Fruit fly (Drosophila melanogaster) whole organism, embryonic: Measurements from ENCODE around the gene CG43689.

Experiments
- ATbp ChIP-seq: fragments of 200-800 bp; sonication (Bioruptor generic); optimal IDR thresholded peaks from 2 replicates; lab custom pipeline; 2017; ENCODE audit warnings: missing biosample characterization, mild to moderate bottlenecking, missing genetic modification characterization, missing genetic modification reagents
- Aef1 ChIP-seq: fragments of 200-800 bp; sonication (Bioruptor generic); IDR thresholded peaks from 3 replicates; pipeline ENCODE4 v1.3.6; 2022; ENCODE audit warnings: missing biosample characterization, missing genetic modification characterization
- CG10366 ChIP-seq: fragments of 200-800 bp; sonication (Bioruptor generic); IDR thresholded peaks from 2 replicates; pipeline ENCODE4 v1.3.6; 2022; ENCODE audit warnings: missing biosample characterization, missing genetic modification characterization
- CG11504 ChIP-seq: fragments of 200-800 bp; sonication (Bioruptor generic); optimal IDR thresholded peaks from 3 replicates; lab custom pipeline; 2019; ENCODE audit warnings: missing biosample characterization, mild to moderate bottlenecking, missing genetic modification characterization, moderate library complexity
- CG11696 ChIP-seq: fragments of 200-800 bp; sonication (Bioruptor generic); IDR thresholded peaks from 2 replicates; pipeline ENCODE4 v1.3.6; 2022; ENCODE audit warnings: missing biosample characterization, missing genetic modification characterization
- CG12071 ChIP-seq: fragments of 200-800 bp; sonication (Bioruptor generic); optimal IDR thresholded peaks from 3 replicates; lab custom pipeline; 2018; ENCODE audit warnings: missing biosample characterization, mild to moderate bottlenecking, missing genetic modification characterization
- CG13424 ChIP-seq: fragments of 200-800 bp; sonication (Bioruptor generic); optimal IDR thresholded peaks from 2 replicates; lab custom pipeline; 2019; ENCODE audit warnings: missing biosample characterization, mild to moderate bottlenecking, missing genetic modification characterization, moderate library complexity
- CG15514 ChIP-seq: fragments of 200-800 bp; sonication (Bioruptor generic); optimal IDR thresholded peaks from 3 replicates; lab custom pipeline; 2017; ENCODE audit warnings: missing biosample characterization, missing genetic modification characterization, mild to moderate bottlenecking, moderate library complexity, missing genetic modification reagents
- CG1603 ChIP-seq: fragments of 200-800 bp; sonication (Bioruptor generic); optimal IDR thresholded peaks from 2 replicates; lab custom pipeline; 2019; ENCODE audit warnings: missing biosample characterization, mild to moderate bottlenecking, missing genetic modification characterization, moderate library complexity
- CG16779 ChIP-seq: fragments of 200-800 bp; sonication (Bioruptor generic); IDR thresholded peaks from 2 replicates; pipeline ENCODE4 v1.3.6; 2022; ENCODE audit warnings: missing biosample characterization, missing genetic modification characterization
- CG18599 ChIP-seq: fragments of 200-800 bp; sonication (Bioruptor generic); optimal IDR thresholded peaks from 3 replicates; lab custom pipeline; 2017; ENCODE audit warnings: missing biosample characterization, missing genetic modification characterization, mild to moderate bottlenecking, moderate library complexity, missing genetic modification reagents
- CG2120 ChIP-seq: fragments of 200-800 bp; sonication (Bioruptor generic); optimal IDR thresholded peaks from 3 replicates; lab custom pipeline; 2016; ENCODE audit warnings: missing biosample characterization, missing genetic modification characterization
- CG3281 ChIP-seq: fragments of 200-800 bp; sonication (Bioruptor generic); optimal IDR thresholded peaks from 3 replicates; lab custom pipeline; 2017; ENCODE audit warnings: missing biosample characterization, mild to moderate bottlenecking, missing genetic modification characterization
- CG33213 ChIP-seq: fragments of 200-800 bp; sonication (Bioruptor generic); optimal IDR thresholded peaks from 3 replicates; lab custom pipeline; 2016; ENCODE audit warnings: missing biosample characterization, missing genetic modification characterization
- CG4328 ChIP-seq: fragments of 200-800 bp; sonication (Bioruptor generic); optimal IDR thresholded peaks from 3 replicates; lab custom pipeline; 2017; ENCODE audit warnings: missing biosample characterization, missing genetic modification reagents, missing genetic modification characterization
- CG4424 ChIP-seq: fragments of 200-800 bp; sonication (Bioruptor generic); optimal IDR thresholded peaks from 3 replicates; lab custom pipeline; 2016; ENCODE audit warnings: missing biosample characterization, missing genetic modification characterization
- CG7987 ChIP-seq: fragments of 200-800 bp; sonication (Bioruptor generic); optimal IDR thresholded peaks from 2 replicates; lab custom pipeline; 2018; ENCODE audit warnings: missing biosample characterization, mild to moderate bottlenecking, missing genetic modification characterization, moderate library complexity
- CG8290 ChIP-seq, 3 experiments: fragments of 200-800 bp; sonication (Bioruptor generic); optimal IDR thresholded peaks; 2 replicates each; lab custom pipeline; 2016 to 2019; ENCODE audit warnings: missing biosample characterization in 3 of 3, missing genetic modification characterization in 3 of 3, mild to moderate bottlenecking in 2 of 3, moderate library complexity in 1 of 3
- CG8388 ChIP-seq: fragments of 200-800 bp; sonication (Bioruptor generic); optimal IDR thresholded peaks from 2 replicates; lab custom pipeline; 2019; ENCODE audit warnings: missing biosample characterization, mild to moderate bottlenecking, missing genetic modification characterization, moderate library complexity
- CTCF ChIP-seq: fragments of 200-800 bp; sonication (Bioruptor generic); optimal IDR thresholded peaks from 2 replicates; lab custom pipeline; 2017; ENCODE audit warnings: missing biosample characterization, mild to moderate bottlenecking, missing genetic modification characterization, moderate library complexity
- D19B ChIP-seq: fragments of 200-800 bp; sonication (Bioruptor generic); optimal IDR thresholded peaks from 2 replicates; lab custom pipeline; 2017; ENCODE audit warnings: missing biosample characterization, mild to moderate bottlenecking, missing genetic modification characterization
- Deaf1 ChIP-seq: fragments of 200-800 bp; optimal IDR thresholded peaks from 3 replicates; lab custom pipeline; 2019; ENCODE audit warnings: missing biosample characterization, mild to moderate bottlenecking, missing genetic modification characterization, moderate library complexity
- Dip2 ChIP-seq: fragments of 200-800 bp; sonication (Bioruptor generic); IDR thresholded peaks from 2 replicates; pipeline ENCODE4 v1.3.6; 2022; ENCODE audit warnings: missing biosample characterization, missing genetic modification characterization
- Dll ChIP-seq: fragments of 200-800 bp; sonication (Bioruptor generic); IDR thresholded peaks from 4 replicates; pipeline ENCODE4 v1.3.6; 2022; ENCODE audit warnings: missing biosample characterization, missing genetic modification characterization; ENCODE audit not compliant: partially characterized antibody
- Doc2 ChIP-seq: fragments of 200-800 bp; sonication (Bioruptor generic); IDR thresholded peaks from 2 replicates; pipeline ENCODE4 v1.3.6; 2022; ENCODE audit warnings: missing biosample characterization, missing genetic modification characterization
- Ets97D ChIP-seq: fragments of 200-800 bp; sonication (Bioruptor generic); optimal IDR thresholded peaks from 3 replicates; lab custom pipeline; 2016; ENCODE audit warnings: missing biosample characterization, missing genetic modification characterization
- Fer1 ChIP-seq: fragments of 200-800 bp; sonication (Bioruptor generic); optimal IDR thresholded peaks from 2 replicates; lab custom pipeline; 2017; ENCODE audit warnings: missing biosample characterization, mild to moderate bottlenecking, missing genetic modification characterization
- HHEX ChIP-seq: fragments of 200-800 bp; sonication (Bioruptor generic); optimal IDR thresholded peaks from 3 replicates; lab custom pipeline; 2017; ENCODE audit warnings: missing biosample characterization, mild to moderate bottlenecking, missing genetic modification characterization, missing genetic modification reagents
- HLH3B ChIP-seq: fragments of 200-800 bp; sonication (Bioruptor generic); IDR thresholded peaks from 2 replicates; pipeline ENCODE4 v1.3.6; 2022; ENCODE audit warnings: missing biosample characterization, missing genetic modification characterization
- HLH54F ChIP-seq: fragments of 200-800 bp; sonication (Bioruptor generic); optimal IDR thresholded peaks from 3 replicates; lab custom pipeline; 2016; ENCODE audit warnings: missing biosample characterization, missing genetic modification characterization
- Hr78 ChIP-seq, 2 experiments: fragments of 200-800 bp in 1 of 2; fragments of >200 bp in 1 of 2; sonication (Bioruptor generic) in 1 of 2; optimal IDR thresholded peaks; 2 replicates each; lab custom pipeline; 2017 to 2019; ENCODE audit warnings: missing biosample characterization in 2 of 2, missing genetic modification characterization in 2 of 2, mild to moderate bottlenecking in 1 of 2, moderate library complexity in 1 of 2
- Mes4 ChIP-seq: fragments of 200-800 bp; sonication (Bioruptor generic); optimal IDR thresholded peaks from 2 replicates; lab custom pipeline; 2016; ENCODE audit warnings: missing biosample characterization, missing genetic modification characterization
- al ChIP-seq: fragments of 200-800 bp; sonication (Bioruptor generic); IDR thresholded peaks from 2 replicates; pipeline ENCODE4 v1.3.6; 2022; ENCODE audit warnings: missing biosample characterization, missing genetic modification characterization
- bigmax ChIP-seq: fragments of 200-800 bp; sonication (Bioruptor generic); optimal IDR thresholded peaks from 2 replicates; lab custom pipeline; 2018; ENCODE audit warnings: missing biosample characterization, mild to moderate bottlenecking, missing genetic modification characterization
- btn ChIP-seq: fragments of 200-800 bp; sonication (Bioruptor generic); optimal IDR thresholded peaks from 2 replicates; lab custom pipeline; 2016; ENCODE audit warnings: missing biosample characterization, missing genetic modification characterization
- crol ChIP-seq: fragments of 200-800 bp; sonication (Bioruptor generic); IDR thresholded peaks from 2 replicates; pipeline ENCODE4 v1.3.6; 2022; ENCODE audit warnings: missing biosample characterization, missing genetic modification characterization
- cwo ChIP-seq: fragments of 200-800 bp; sonication (Bioruptor generic); optimal IDR thresholded peaks from 3 replicates; lab custom pipeline; 2017; ENCODE audit warnings: missing biosample characterization, missing genetic modification characterization, mild to moderate bottlenecking, moderate library complexity, missing genetic modification reagents
- emc ChIP-seq: fragments of 200-800 bp; sonication (Bioruptor generic); optimal IDR thresholded peaks from 2 replicates; lab custom pipeline; 2016; ENCODE audit warnings: missing biosample characterization, missing genetic modification characterization
- hkb ChIP-seq, 2 experiments: fragments of 200-800 bp in 1 of 2; fragments of >200 bp in 1 of 2; sonication (Bioruptor generic) in 1 of 2; IDR thresholded peaks in 1 of 2; optimal IDR thresholded peaks in 1 of 2; 2 replicates each; pipeline versions ENCODE4 v1.3.6 to Lab custom; 2017 to 2022; ENCODE audit warnings: missing biosample characterization in 1 of 2, missing genetic modification characterization in 1 of 2
- lab ChIP-seq: fragments of 200-800 bp; sonication (Bioruptor generic); optimal IDR thresholded peaks from 3 replicates; lab custom pipeline; 2017; ENCODE audit warnings: missing biosample characterization, missing genetic modification characterization, mild to moderate bottlenecking, moderate library complexity, missing genetic modification reagents
- luna ChIP-seq: fragments of 200-800 bp; sonication (Bioruptor generic); optimal IDR thresholded peaks from 2 replicates; lab custom pipeline; 2016; ENCODE audit warnings: missing biosample characterization, missing genetic modification characterization
- mld ChIP-seq: fragments of 200-800 bp; sonication (Bioruptor generic); IDR thresholded peaks from 3 replicates; pipeline ENCODE4 v1.3.6; 2022; ENCODE audit warnings: missing biosample characterization, missing genetic modification characterization; ENCODE audit not compliant: partially characterized antibody
- nom ChIP-seq: fragments of 200-800 bp; sonication (Bioruptor generic); optimal IDR thresholded peaks from 2 replicates; lab custom pipeline; 2017; ENCODE audit warnings: missing biosample characterization, missing genetic modification characterization, mild to moderate bottlenecking, moderate library complexity, missing genetic modification reagents
- oc ChIP-seq: fragments of 200-800 bp; sonication (Bioruptor generic); optimal IDR thresholded peaks from 2 replicates; lab custom pipeline; 2018; ENCODE audit warnings: missing biosample characterization, mild to moderate bottlenecking, missing genetic modification characterization, moderate library complexity
- otp ChIP-seq: fragments of 200-800 bp; sonication (Bioruptor generic); IDR thresholded peaks from 3 replicates; pipeline ENCODE4, ENCODE4 v1.3.6; 2022; ENCODE audit warnings: missing biosample characterization, missing genetic modification characterization
- sna ChIP-seq: fragments of 200-800 bp; sonication (Bioruptor generic); IDR thresholded peaks from 2 replicates; pipeline ENCODE4 v1.3.6; 2022; ENCODE audit warnings: missing biosample characterization, missing genetic modification characterization; ENCODE audit not compliant: partially characterized antibody
- tio ChIP-seq: fragments of 200-800 bp; sonication (Bioruptor generic); optimal IDR thresholded peaks from 2 replicates; lab custom pipeline; 2017; ENCODE audit warnings: missing biosample characterization, missing genetic modification characterization, inconsistent platforms
- tup ChIP-seq: fragments of 200-800 bp; sonication (Bioruptor generic); optimal IDR thresholded peaks from 2 replicates; lab custom pipeline; 2016; ENCODE audit warnings: missing biosample characterization, mild to moderate bottlenecking, missing genetic modification characterization, moderate library complexity
- twi ChIP-seq: fragments of 200-800 bp; optimal IDR thresholded peaks from 2 replicates; lab custom pipeline; 2019; ENCODE audit warnings: missing biosample characterization, mild to moderate bottlenecking, missing genetic modification characterization, moderate library complexity

CG43689 gene

dm6 chrX:4105830-4106233 lies 30.3 kb downstream of the CG43689 start, which contains the start of gene cib (continued):
- no peak for TF ChIP-seq Hr78 (GFP tag; optimal IDR thresholded peaks at IDR 0.05; lab: Kevin White, UChicago)
- no peak for TF ChIP-seq Dip2 (GFP tag; lab: Robert Waterston, UW)
- TF ChIP-seq CG1603 (tag; lab: Kevin White, UChicago) = peak; percentile 90
- TF ChIP-seq CG11696 (GFP tag; lab: Robert Waterston, UW) = peak; percentile 17
- TF ChIP-seq CG16779 (GFP tag; lab: Robert Waterston, UW) = no peak
- TF ChIP-seq CG13424 (tag; lab: Kevin White, UChicago) = peak; percentile 13
- TF ChIP-seq oc (tag; lab: Kevin White, UChicago) = no peak
- peak; percentile 47 for TF ChIP-seq CG2120
- TF ChIP-seq al (GFP tag; lab: Robert Waterston, UW) = no peak
- TF ChIP-seq Mes4 (GFP tag; lab: Kevin White, UChicago) = no peak
- TF ChIP-seq hkb (optimal IDR thresholded peaks at IDR 0.05; lab: Kevin White, UChicago) = peak; percentile 68
- no peak; the same call in 1 of the 2 replicates for TF ChIP-seq hkb (GFP tag; IDR thresholded peaks at IDR 0.05; lab: Robert Waterston, UW)
- TF ChIP-seq CG10366 (GFP tag; lab: Robert Waterston, UW) = peak; percentile 22; the same call in 1 of the 2 replicates
- TF ChIP-seq CG4328 = no peak
- no peak for TF ChIP-seq tup
- no peak for TF ChIP-seq cwo
- TF ChIP-seq Aef1 = no peak
- TF ChIP-seq tio (GFP tag; lab: Kevin White, UChicago) = no peak
- no peak for TF ChIP-seq luna
- TF ChIP-seq Fer1 = peak; percentile 29
- no peak for TF ChIP-seq CG8388 (GFP tag; lab: Kevin White, UChicago)
- TF ChIP-seq crol (GFP tag; lab: Robert Waterston, UW) = 0 out of 2 replicates have a peak, but pooled peaks have one; percentile 32
- peak; percentile 78 for TF ChIP-seq Dll (GFP tag; lab: Robert Waterston, UW)
- peak; percentile 47 for TF ChIP-seq CG7987
- 0 out of 3 replicates have a peak, but pooled peaks have one; percentile 62 for TF ChIP-seq otp
- TF ChIP-seq CG8290 (GFP tag; optimal IDR thresholded peaks at IDR 0.05; lab: Kevin White, UChicago) = peak; percentile 56
- peak; percentile 48 to 95 for TF ChIP-seq CG8290 (tag; optimal IDR thresholded peaks at IDR 0.05; lab: Kevin White, UChicago)
- TF ChIP-seq twi (tag; lab: Kevin White, UChicago) = no peak
- TF ChIP-seq bigmax = peak; percentile 23
- TF ChIP-seq CG11504 (tag; lab: Kevin White, UChicago) = peak; percentile 35
- peak; percentile 68 for TF ChIP-seq sna (GFP tag; lab: Robert Waterston, UW)
- TF ChIP-seq HLH3B (GFP tag; lab: Robert Waterston, UW) = no peak
- no peak for TF ChIP-seq btn
- TF ChIP-seq CG33213 (GFP tag; lab: Kevin White, UChicago) = peak; percentile 94
- peak; percentile 22 for TF ChIP-seq CG18599
- peak; percentile 37 for TF ChIP-seq Deaf1 (tag; lab: Kevin White, UChicago)
- peak; percentile 37 for TF ChIP-seq CG12071 (GFP tag; lab: Kevin White, UChicago)
- peak; percentile 83 for TF ChIP-seq Ets97D (GFP tag; lab: Kevin White, UChicago)
- peak; percentile 30 for TF ChIP-seq HHEX (GFP tag; lab: Kevin White, UChicago)
- TF ChIP-seq CG3281 (GFP tag; lab: Kevin White, UChicago) = peak; percentile 13
- peak; percentile 15 for TF ChIP-seq HLH54F (GFP tag; lab: Kevin White, UChicago)
- no peak for TF ChIP-seq D19B (GFP tag; lab: Kevin White, UChicago)
- TF ChIP-seq emc (GFP tag; lab: Kevin White, UChicago) = no peak
- TF ChIP-seq CG4424 (GFP tag; lab: Kevin White, UChicago) = no peak
- TF ChIP-seq CG15514 (GFP tag; lab: Kevin White, UChicago) = peak; percentile 89
- TF ChIP-seq ATbp (GFP tag; lab: Kevin White, UChicago) = peak; percentile 45
- no peak for TF ChIP-seq lab (GFP tag; lab: Kevin White, UChicago)
- TF ChIP-seq nom (GFP tag; lab: Kevin White, UChicago) = peak; percentile 49
- no peak for TF ChIP-seq Doc2
- TF ChIP-seq CTCF (GFP tag; lab: Kevin White, UChicago) = peak; percentile 81
- peak; percentile 84; the same call in 2 of the 3 replicates for TF ChIP-seq mld
